Fruit fly (Drosophila melanogaster) S2 (cell line): Measurements from ENCODE around the gene Gbeta5.

Source experiments
- CG8478 ChIP-seq: fragments of >200 bp; optimal IDR thresholded peaks from 2 replicates; lab custom pipeline; 2018
- CTCF ChIP-seq, 2 experiments: fragments of >200 bp; optimal IDR thresholded peaks; 2 replicates each; lab custom pipeline; 2018

Gene Gbeta5

DNA sequence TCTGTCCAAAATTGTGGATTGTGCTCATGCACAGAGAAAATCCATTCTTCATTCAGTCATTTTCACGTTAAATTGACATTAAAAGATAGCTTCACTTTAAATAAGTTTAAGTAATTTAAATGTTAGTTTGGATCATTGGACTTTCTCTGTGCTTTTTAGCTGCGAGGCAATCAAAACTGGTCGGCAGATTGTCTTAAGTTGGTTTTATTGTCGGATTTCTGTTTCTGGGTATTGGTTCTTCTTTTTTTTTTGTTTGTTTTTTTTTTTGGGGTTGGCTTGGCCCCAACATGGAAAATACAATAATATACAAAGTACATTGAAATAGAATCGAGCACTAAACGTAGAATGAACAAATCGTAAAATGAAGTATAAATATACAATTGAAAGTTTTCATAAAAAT, 18.1 kb upstream of the Gbeta5 start, which contains the start of gene CG2278:
CG2278 (minus strand) TSS at position 101 of the 400 bp plus-strand sequence.
- no peak for TF ChIP-seq CG8478 (lab: Kevin White, UChicago)

DNA sequence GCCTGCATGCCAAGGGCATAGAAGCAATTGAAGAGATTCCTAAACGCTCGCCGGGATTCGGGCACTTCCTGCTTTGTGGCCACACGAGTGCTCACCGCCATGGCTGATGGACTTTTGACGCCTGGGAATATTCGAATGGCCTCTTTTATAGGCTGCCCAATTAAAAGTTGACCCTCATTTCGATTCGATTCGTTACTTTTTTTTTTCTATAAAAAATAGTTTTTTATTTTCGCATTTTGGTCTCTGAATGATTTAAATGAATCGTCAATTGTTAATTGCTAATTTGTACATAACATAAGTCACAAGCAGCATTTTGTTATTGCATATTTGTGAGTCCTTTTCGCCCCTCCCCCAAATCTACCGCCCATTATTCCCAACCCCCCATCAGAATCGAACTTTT, 13.5 kb upstream of the Gbeta5 start, which contains the start of gene Or7a:
Or7a (minus strand) TSS at position 101 of the 400 bp plus-strand sequence.
- TF ChIP-seq CTCF (optimal IDR thresholded peaks at IDR 0.05; lab: Kevin White, UChicago) = no peak
- no peak for TF ChIP-seq CG8478 (lab: Kevin White, UChicago)

DNA sequence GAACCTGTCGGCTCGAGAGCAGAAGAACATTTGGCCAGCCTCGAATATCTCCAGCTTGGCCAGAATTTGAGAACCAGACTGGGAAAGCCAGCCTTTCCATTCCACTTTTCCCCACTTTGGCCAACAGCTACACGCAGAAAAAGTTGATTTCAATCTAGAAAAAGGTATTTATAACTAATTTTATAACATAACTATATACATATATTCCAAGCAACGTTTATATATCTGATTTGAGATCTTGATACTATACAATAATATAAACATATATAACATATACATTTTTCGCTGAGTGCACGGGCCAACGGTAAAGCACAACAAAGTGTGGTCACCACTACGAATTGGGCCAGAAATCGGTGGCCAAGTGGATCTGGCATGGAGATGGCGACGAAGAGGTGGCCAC, 11.4 kb upstream of the Gbeta5 start:
- TF ChIP-seq CTCF (optimal IDR thresholded peaks at IDR 0.05; lab: Kevin White, UChicago) = no peak
- no peak for TF ChIP-seq CG8478 (lab: Kevin White, UChicago)

DNA sequence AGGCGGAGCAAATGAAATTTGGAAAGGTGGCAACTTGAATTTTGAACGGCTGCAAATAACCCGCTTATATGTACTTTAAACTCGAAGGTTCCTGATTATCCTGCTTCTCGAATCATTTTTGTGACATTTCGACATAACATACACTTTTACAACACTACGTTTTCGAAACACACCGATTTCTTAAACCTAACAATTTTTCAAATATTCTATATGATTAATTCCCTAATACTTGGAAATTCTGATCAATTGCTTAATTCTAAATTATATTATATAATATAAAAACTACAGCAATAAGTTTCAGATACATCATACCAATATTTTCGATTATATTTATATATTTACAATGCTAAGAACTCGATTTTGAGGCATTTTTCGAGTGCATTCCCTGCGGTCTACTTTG, 10.6 kb upstream of the Gbeta5 start, which contains the start of gene CG10761:
CG10761 (minus strand) TSS at position 101 of the 400 bp plus-strand sequence.
- TF ChIP-seq CG8478 (lab: Kevin White, UChicago) (no peak), CTCF (optimal IDR thresholded peaks at IDR 0.05; lab: Kevin White, UChicago) (no peak)

DNA sequence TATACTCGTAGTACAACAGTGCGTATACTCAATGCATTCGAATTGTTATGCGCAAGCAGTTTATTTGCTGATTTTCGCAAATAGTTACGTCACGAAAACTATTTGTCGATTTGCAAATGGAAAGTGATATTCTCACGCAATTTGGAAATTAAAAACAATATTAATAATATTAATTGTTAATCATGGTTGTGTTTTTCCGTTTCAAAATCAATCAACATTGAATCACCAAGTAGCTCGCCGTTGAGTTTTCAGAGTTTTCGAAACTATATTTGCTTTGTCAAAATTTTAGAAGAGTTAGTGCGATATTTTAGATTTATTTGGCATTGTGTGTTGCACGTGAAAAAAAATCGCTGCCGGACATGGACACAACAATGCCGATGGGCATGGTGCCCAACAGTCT, 7.7 kb upstream of the Gbeta5 start, which contains the start of gene CG15337:
CG15337 (plus strand) TSS at position 301 of the 400 bp plus-strand sequence.
- TF ChIP-seq CG8478 (lab: Kevin White, UChicago) (no peak), CTCF (optimal IDR thresholded peaks at IDR 0.05; lab: Kevin White, UChicago) (no peak)

DNA sequence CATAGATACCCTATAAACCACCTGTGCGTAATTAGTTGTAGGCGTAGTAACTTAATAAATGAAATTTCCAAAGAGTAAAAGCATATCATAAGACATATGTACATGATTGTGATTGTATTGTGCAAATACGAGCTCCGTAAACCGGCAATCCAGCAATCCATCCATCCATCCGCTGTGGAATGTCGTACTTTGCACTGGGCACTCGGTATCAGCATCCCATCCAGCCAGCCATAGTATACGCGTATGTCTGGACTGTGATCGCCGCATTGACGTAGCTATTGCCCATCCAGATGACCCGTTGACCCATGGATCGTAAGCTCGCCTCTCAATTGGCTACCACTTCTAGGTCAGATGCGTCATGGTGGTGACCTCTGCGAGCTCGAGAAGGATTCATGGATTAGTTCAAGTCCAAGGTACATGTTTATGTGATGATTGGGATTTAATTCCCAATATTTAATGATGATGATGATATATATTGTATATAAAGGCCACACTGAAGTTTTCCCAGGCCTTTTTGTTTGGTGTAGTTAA, 6.9 kb upstream of the Gbeta5 start:
- no peak for TF ChIP-seq CG8478 (lab: Kevin White, UChicago)
- TF ChIP-seq CTCF (optimal IDR thresholded peaks at IDR 0.05; lab: Kevin White, UChicago) = no peak

DNA sequence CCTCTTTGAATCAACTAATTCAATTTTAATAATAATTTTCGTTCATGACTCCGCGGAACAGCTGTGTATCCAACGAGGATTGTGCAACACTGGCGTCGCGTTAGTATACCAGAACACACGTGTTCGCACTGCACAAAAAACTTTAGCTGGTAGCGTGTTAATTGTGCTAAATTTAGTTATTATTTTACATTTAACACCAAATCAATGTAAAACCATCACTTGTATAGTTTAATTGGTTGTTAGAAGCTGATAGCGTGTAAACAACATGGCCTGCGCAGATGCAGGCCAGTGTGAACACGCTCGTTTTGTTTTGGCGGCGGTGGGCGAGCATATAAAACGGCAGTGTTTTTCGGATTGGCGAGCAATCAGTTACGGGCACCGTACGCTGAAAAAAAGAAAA, 5.2 kb upstream of the Gbeta5 start, which contains the start of the genes Traf6 and GIIIspla2:
Traf6 (minus strand) TSS at position 93 of the 400 bp plus-strand sequence.
GIIIspla2 (plus strand) TSS at position 335 of the 400 bp plus-strand sequence.
- TF ChIP-seq CG8478 (lab: Kevin White, UChicago) (no peak), CTCF (optimal IDR thresholded peaks at IDR 0.05; lab: Kevin White, UChicago) (no peak)

DNA sequence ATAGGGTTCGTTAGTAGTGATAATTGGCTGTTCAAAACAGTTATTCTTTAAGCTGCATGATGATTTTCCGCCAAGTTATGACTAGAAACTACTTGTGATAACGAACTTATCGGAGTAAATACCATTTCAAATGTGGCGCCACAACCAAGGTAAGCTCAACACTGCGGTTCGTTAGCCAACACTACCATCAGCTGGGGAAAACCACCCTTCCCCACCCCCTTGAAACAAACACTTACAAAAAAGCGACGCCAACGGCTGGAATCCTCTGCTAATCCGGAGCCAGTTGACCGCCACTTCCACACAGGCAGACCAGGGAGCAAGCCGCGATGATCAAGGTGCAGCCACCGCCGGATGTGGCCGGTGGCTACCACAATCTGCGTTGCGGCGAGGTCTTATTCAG, 643 bp upstream of the Gbeta5 start, which contains the start of gene CG18262:
CG18262 (plus strand) TSS at position 231 of the 400 bp plus-strand sequence.
- TF ChIP-seq CG8478 (lab: Kevin White, UChicago) (no peak), CTCF (optimal IDR thresholded peaks at IDR 0.05; lab: Kevin White, UChicago) (no peak)

DNA sequence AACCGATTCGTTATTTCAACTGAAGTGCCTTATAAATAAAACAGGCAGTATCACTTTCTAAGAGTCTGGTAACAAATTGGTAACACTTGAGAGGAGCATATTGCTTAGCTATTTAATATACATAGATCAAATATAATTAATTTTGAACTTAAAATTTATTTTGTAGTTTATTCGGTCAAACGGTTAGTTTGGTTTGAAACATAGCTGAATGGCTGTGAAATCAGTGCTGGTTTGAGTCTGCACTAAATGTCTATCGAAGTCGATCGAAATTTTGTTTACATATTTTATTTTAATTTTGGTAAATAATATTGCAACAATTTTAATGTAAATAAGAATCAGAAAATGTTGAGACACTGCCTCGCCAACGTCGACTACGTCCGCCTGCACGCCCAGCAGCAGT, 3.5 kb downstream of the Gbeta5 start, which contains the start of gene CG10959:
CG10959 (plus strand) TSS at position 228 of the 400 bp plus-strand sequence.
- TF ChIP-seq CG8478 (lab: Kevin White, UChicago) = no peak
- TF ChIP-seq CTCF (optimal IDR thresholded peaks at IDR 0.05; lab: Kevin White, UChicago) = no peak

DNA sequence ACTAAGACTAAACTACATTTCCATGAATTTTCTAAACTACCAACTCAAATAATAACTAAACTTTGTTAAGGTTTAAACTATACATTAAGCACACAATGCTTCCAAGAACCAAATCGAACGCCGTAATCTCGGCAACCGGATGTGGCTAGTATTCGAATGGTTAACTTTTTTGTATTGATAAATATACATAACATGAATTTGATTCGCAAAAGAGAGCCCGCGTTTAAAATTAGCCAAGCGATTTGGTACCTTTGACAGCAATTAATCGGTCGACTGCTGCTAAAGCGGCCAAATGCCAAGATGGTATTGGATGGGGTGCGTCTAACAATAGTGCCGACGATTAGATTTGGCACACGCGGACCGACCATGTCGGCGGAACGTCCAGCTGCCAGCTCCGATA, 4.4 kb downstream of the Gbeta5 start, which contains the start of gene CG15336:
CG15336 (plus strand) TSS at position 301 of the 400 bp plus-strand sequence.
- no peak for TF ChIP-seq CG8478 (lab: Kevin White, UChicago)
- TF ChIP-seq CTCF (optimal IDR thresholded peaks at IDR 0.05; lab: Kevin White, UChicago) = no peak

DNA sequence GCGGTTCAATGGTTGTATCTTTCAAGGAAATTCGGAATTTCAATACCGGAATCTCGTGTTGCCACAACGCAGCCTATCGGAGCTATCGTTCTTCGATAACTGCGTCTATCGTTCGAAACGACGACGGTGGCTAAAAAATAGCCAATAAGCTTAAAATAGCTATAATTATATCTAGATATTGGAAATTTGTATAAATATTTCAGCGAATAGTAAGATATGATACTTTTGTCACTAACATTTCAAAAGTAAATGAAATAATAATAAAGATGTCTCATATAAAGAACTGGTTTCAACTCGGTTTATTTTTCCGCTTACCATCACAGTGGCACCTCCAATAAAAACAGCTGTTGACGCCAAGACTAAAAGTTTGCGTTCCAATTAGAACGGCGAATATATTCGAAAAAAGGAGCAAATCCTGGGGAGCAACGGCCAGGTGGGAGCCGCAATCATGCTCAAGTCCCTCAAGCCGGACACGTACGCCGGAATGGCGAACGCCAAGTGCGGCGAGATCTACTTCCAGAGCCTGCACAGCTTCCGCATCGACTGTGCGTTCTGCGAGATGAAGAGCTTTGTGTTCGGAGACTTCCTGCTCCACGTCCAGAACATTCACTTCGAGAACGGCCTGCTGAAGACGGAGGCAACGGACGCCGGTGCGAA, 6.4 kb downstream of the Gbeta5 start, which contains the start of the genes alpha-PheRS and CG2129:
alpha-PheRS (minus strand) TSS at position 102 of the 657 bp plus-strand sequence.
CG2129 (plus strand) TSS at position 339 of the 657 bp plus-strand sequence.
- no peak for TF ChIP-seq CG8478 (lab: Kevin White, UChicago)
- no peak for TF ChIP-seq CTCF (optimal IDR thresholded peaks at IDR 0.05; lab: Kevin White, UChicago)

DNA sequence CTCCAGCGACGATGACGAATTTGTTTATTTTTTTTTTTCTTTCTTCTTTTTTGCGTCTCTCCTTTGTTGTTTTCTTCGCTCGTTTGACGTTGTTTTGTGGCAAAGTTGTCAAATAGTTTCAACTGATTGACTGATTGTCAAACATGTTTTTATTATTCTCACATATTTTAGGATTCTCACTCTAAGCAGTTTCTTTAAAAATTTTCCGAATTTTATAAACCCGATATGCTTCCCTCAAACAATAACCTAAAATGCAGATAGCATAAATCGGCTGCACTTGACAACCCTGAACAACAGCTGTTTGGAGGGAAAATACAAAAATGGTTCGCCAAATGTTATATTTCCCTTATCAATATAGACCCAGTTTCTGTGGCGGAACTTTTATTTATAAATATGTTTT, 8.5 kb downstream of the Gbeta5 start, which contains the start of gene CG17982:
CG17982 (minus strand) TSS at position 299 of the 400 bp plus-strand sequence.
- TF ChIP-seq CTCF (optimal IDR thresholded peaks at IDR 0.05; lab: Kevin White, UChicago) (no peak), CG8478 (lab: Kevin White, UChicago) (no peak)

DNA sequence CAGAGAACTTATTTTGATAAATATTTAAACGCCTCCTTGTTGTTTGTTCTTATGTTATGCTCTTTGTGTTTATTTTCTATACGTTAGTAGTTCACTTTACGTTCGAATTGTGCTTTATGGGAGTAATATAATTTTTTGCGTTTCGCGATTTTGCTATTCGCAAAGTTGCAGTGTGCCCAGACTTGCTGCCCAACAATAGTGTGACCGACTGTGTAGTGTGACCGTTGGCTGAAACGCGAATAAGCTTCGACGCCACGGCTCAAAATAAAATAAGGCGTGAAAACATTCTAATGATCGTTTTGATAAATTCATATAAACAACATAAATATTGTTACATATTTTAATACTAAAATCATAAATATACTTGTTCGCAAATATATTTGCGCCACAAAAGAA, 10.0 kb downstream of the Gbeta5 start, which contains the start of gene Smox:
Smox (minus strand) TSS at position 213 of the 396 bp plus-strand sequence.
- TF ChIP-seq CTCF (optimal IDR thresholded peaks at IDR 0.05; lab: Kevin White, UChicago) (peak in 1 of 2 experiments; percentile 10), CG8478 (lab: Kevin White, UChicago) (no peak)

DNA sequence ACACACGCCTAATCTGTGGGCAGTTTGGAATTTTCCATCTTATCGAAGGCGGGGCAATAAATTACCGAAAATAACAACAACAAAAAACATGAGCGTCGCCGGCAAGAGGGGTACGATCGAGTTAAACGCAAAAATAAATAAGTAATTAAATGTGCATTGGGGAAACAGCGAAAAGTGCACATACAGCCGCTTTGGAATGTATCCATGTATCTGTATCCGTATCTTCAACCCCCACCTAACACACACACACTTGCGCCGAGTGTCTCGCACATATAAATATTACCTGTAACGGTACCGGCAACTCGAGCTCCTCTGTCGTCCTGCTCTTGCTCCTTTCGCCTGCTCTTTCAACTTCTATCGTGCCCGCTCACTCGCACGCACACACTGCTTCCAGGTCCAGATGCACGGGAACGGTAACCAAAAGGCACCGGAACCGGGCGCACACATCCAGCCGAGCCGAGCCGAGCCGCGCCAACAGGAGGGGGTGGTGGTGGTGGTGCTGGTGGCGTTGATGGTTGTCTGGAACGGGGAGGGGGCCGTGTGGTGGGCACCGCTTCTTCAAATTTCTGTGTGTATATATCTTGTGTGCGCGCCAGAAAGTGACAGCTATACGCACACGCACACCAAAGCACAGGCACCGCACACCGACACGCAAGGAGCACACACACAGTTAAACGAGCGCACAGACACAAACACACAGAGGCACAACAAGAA, 10.6 kb downstream of the Gbeta5 start:
- TF ChIP-seq CG8478 (lab: Kevin White, UChicago) (no peak), CTCF (optimal IDR thresholded peaks at IDR 0.05; lab: Kevin White, UChicago) (no peak)
